Worm (Caenorhabditis elegans) whole organism, L3 larva: Measurements from ENCODE around the gene rgr-1.
A peak's percentile ranks its signal among the peaks of the same experiment; 100 is the strongest.

ENCODE experiments used
- egl-27 ChIP-seq: sonication (generic microtip); optimal IDR thresholded peaks from 4 replicates; lab custom pipeline; 2017; ENCODE audit warnings: missing biosample characterization, missing genetic modification reagents, missing genetic modification characterization
- egl-5 ChIP-seq: fragments of 150-350 bp; optimal IDR thresholded peaks from 2 replicates; lab custom pipeline; 2017; ENCODE audit warnings: missing biosample characterization, missing genetic modification reagents, missing genetic modification characterization, inconsistent platforms
- elt-1 ChIP-seq: fragments of 150-350 bp; optimal IDR thresholded peaks from 2 replicates; lab custom pipeline; 2014; ENCODE audit warnings: missing biosample characterization, missing genetic modification characterization
- fkh-10 ChIP-seq: sonication (generic microtip); optimal IDR thresholded peaks from 2 replicates; lab custom pipeline; 2017; ENCODE audit warnings: missing biosample characterization, missing genetic modification reagents, missing genetic modification characterization
- fos-1 ChIP-seq: fragments of 150-350 bp; optimal IDR thresholded peaks from 2 replicates; lab custom pipeline; 2014; ENCODE audit warnings: missing biosample characterization, missing genetic modification characterization
- lin-39 ChIP-seq: fragments of 150-350 bp; optimal IDR thresholded peaks from 2 replicates; lab custom pipeline; 2018; ENCODE audit warnings: missing biosample characterization, missing genetic modification reagents, missing genetic modification characterization
- mdl-1 ChIP-seq: fragments of 150-350 bp; optimal IDR thresholded peaks from 2 replicates; lab custom pipeline; 2014; ENCODE audit warnings: missing biosample characterization, missing genetic modification characterization
- nhr-12 ChIP-seq: fragments of 150-350 bp; optimal IDR thresholded peaks from 2 replicates; lab custom pipeline; 2014; ENCODE audit warnings: missing biosample characterization, missing genetic modification characterization
- nhr-77 ChIP-seq: fragments of 150-350 bp; optimal IDR thresholded peaks from 2 replicates; lab custom pipeline; 2014; ENCODE audit warnings: missing biosample characterization, missing genetic modification characterization
- ztf-11 ChIP-seq: fragments of 150-350 bp; optimal IDR thresholded peaks from 2 replicates; lab custom pipeline; 2014; ENCODE audit warnings: missing biosample characterization, missing genetic modification characterization

DNA sequence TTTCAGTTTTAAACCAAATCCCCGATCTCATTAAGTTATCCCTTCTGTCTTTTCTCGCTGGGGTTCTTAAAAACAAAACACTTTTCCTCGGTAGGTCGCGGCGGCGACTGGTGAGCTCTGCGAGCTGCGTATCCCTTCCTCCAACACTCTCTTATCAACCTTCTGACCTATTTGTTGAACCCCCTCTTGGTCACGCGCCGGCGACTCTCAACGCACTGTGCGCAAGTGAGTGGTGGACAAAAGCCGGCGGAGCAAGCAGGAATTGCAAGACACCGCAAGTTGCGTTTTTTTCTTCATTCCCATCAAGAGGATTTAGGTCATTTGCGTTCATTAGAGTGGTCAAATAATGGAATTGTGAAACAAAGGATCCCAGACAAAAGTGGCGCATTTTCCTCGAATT, 39.7 kb upstream of the rgr-1 start:
- TF ChIP-seq nhr-12 (tag; lab: Kevin White, UChicago) (no peak), lin-39 (peak; percentile 42), egl-5 (tag; lab: Kevin White, UChicago) (no peak), fkh-10 (GFP tag; lab: Kevin White, UChicago) (no peak), ztf-11 (tag; lab: Kevin White, UChicago) (no peak), nhr-77 (tag; lab: Kevin White, UChicago) (no peak), elt-1 (tag; lab: Kevin White, UChicago) (no peak), mdl-1 (tag; lab: Kevin White, UChicago) (no peak), egl-27 (tag; lab: Kevin White, UChicago) (no peak), fos-1 (no peak)
